Worm (Caenorhabditis elegans) whole organism, young adult: ENCODE data around the gene T23G5.2.
A peak's percentile ranks its signal among the peaks of the same experiment; 100 is the strongest.

ENCODE experiments used
- B0035.1 ChIP-seq: sonication (generic microtip); optimal IDR thresholded peaks from 2 replicates; lab custom pipeline; 2016; ENCODE audit warnings: missing genetic modification characterization, mild to moderate bottlenecking, missing compliant biosample characterization, missing genotype, missing genetic modification reagents
- B0261.1 ChIP-seq: sonication (generic microtip); optimal IDR thresholded peaks from 2 replicates; lab custom pipeline; 2016; ENCODE audit warnings: mild to moderate bottlenecking, missing genetic modification characterization, moderate library complexity, missing compliant biosample characterization
- B0336.3 ChIP-seq: fragments of 200-800 bp; sonication (Bioruptor generic); IDR thresholded peaks from 2 replicates; pipeline ENCODE4 v1.3.6; 2022; ENCODE audit warnings: missing genetic modification characterization, missing compliant biosample characterization
- C17E4.6 ChIP-seq: fragments of 200-800 bp; sonication (Bioruptor generic); IDR thresholded peaks from 2 replicates; pipeline ENCODE4 v1.3.6; 2022; ENCODE audit warnings: missing genetic modification reagents, missing genetic modification characterization, missing compliant biosample characterization
- D2030.7 ChIP-seq: fragments of 200-800 bp; sonication (Bioruptor generic); IDR thresholded peaks from 2 replicates; pipeline ENCODE4 v1.3.6; 2022; ENCODE audit warnings: missing genetic modification reagents, missing genetic modification characterization, missing compliant biosample characterization
- F10E7.11 ChIP-seq: sonication (generic microtip); optimal IDR thresholded peaks from 2 replicates; lab custom pipeline; 2017; ENCODE audit warnings: mild to moderate bottlenecking, missing genetic modification characterization, moderate library complexity, missing compliant biosample characterization
- T07F8.4 ChIP-seq: sonication (generic microtip); optimal IDR thresholded peaks from 2 replicates; lab custom pipeline; 2016; ENCODE audit warnings: mild to moderate bottlenecking, missing genetic modification characterization, moderate library complexity, missing compliant biosample characterization
- Y53F4B.3 ChIP-seq: fragments of 200-800 bp; sonication (Bioruptor generic); IDR thresholded peaks from 2 replicates; pipeline ENCODE4 v1.3.6; 2022; ENCODE audit warnings: missing genetic modification reagents, missing genetic modification characterization, missing compliant biosample characterization
- Y79H2A.3 ChIP-seq: fragments of 200-800 bp; sonication (Bioruptor generic); conservative IDR thresholded peaks from 2 replicates; pipeline ENCODE4 v1.3.6; 2022; ENCODE audit warnings: missing genetic modification reagents, missing genetic modification characterization, missing compliant biosample characterization
- ZK185.1 ChIP-seq: sonication (generic microtip); optimal IDR thresholded peaks from 2 replicates; lab custom pipeline; 2016; ENCODE audit warnings: mild to moderate bottlenecking, missing genetic modification characterization, missing compliant biosample characterization; ENCODE audit not compliant: poor library complexity, severe bottlenecking
- aptf-3 ChIP-seq: fragments of 200-800 bp; sonication (Bioruptor generic); IDR thresholded peaks from 2 replicates; pipeline ENCODE4 v1.3.6; 2022; ENCODE audit warnings: missing genetic modification characterization, missing compliant biosample characterization
- attf-5 ChIP-seq: fragments of 200-800 bp; sonication (Bioruptor generic); optimal IDR thresholded peaks from 2 replicates; lab custom pipeline; 2018; ENCODE audit warnings: mild to moderate bottlenecking, missing genetic modification characterization, missing compliant biosample characterization
- cebp-1 ChIP-seq, 2 experiments: fragments of 200-800 bp in 1 of 2; sonication (Bioruptor generic) in 1 of 2; sonication (generic microtip) in 1 of 2; IDR thresholded peaks in 1 of 2; optimal IDR thresholded peaks in 1 of 2; 2 replicates each; pipeline versions ENCODE4 v1.3.6 to Lab custom; 2017 to 2022; ENCODE audit warnings: missing compliant biosample characterization in 2 of 2, missing genetic modification characterization in 2 of 2, mild to moderate bottlenecking in 1 of 2, missing genetic modification reagents in 1 of 2, moderate library complexity in 1 of 2
- cebp-2 ChIP-seq: fragments of 200-800 bp; sonication (Bioruptor generic); IDR thresholded peaks from 2 replicates; pipeline ENCODE4 v1.3.6; 2022; ENCODE audit warnings: missing genetic modification characterization, missing compliant biosample characterization
- ceh-27 ChIP-seq: fragments of 200-800 bp; sonication (Bioruptor generic); optimal IDR thresholded peaks from 2 replicates; lab custom pipeline; 2018; ENCODE audit warnings: mild to moderate bottlenecking, missing genetic modification characterization, moderate library complexity, missing compliant biosample characterization
- ceh-40 ChIP-seq: fragments of 200-800 bp; sonication (Bioruptor generic); IDR thresholded peaks from 2 replicates; pipeline ENCODE4 v1.3.6; 2022; ENCODE audit warnings: missing genetic modification characterization, missing compliant biosample characterization
- dox-1 ChIP-seq: fragments of 200-800 bp; sonication (Bioruptor generic); IDR thresholded peaks from 2 replicates; pipeline ENCODE4 v1.3.6; 2022; ENCODE audit warnings: missing genetic modification reagents, missing genetic modification characterization, missing compliant biosample characterization
- dpl-1 ChIP-seq: fragments of 150-350 bp; optimal IDR thresholded peaks from 2 replicates; lab custom pipeline; 2014; ENCODE audit warnings: missing biosample characterization, missing genetic modification reagents, missing genetic modification characterization
- efl-1 ChIP-seq: fragments of 150-350 bp; optimal IDR thresholded peaks from 2 replicates; lab custom pipeline; 2014; ENCODE audit warnings: missing biosample characterization, missing genetic modification reagents, missing genetic modification characterization
- fkh-3 ChIP-seq: sonication (generic microtip); optimal IDR thresholded peaks from 2 replicates; lab custom pipeline; 2016; ENCODE audit warnings: mild to moderate bottlenecking, missing genetic modification characterization, missing compliant biosample characterization
- gei-17 ChIP-seq: fragments of 200-800 bp; sonication (Bioruptor generic); optimal IDR thresholded peaks from 2 replicates; lab custom pipeline; 2018; ENCODE audit warnings: mild to moderate bottlenecking, missing genetic modification characterization, missing compliant biosample characterization
- hlh-26 ChIP-seq: fragments of 200-800 bp; sonication (Bioruptor generic); conservative IDR thresholded peaks from 2 replicates; pipeline ENCODE4 v1.3.6; 2022; ENCODE audit warnings: missing genetic modification reagents, missing genetic modification characterization, missing compliant biosample characterization
- hrde-1 ChIP-seq: sonication (generic microtip); optimal IDR thresholded peaks from 2 replicates; lab custom pipeline; 2016; ENCODE audit warnings: missing genetic modification characterization, mild to moderate bottlenecking, missing compliant biosample characterization, moderate library complexity, missing genotype, missing genetic modification reagents, borderline replicate concordance
- hsf-1 ChIP-seq: fragments of 200-800 bp; sonication (Bioruptor generic); IDR thresholded peaks from 2 replicates; pipeline ENCODE4 v1.3.6; 2022; ENCODE audit warnings: missing genetic modification reagents, missing genetic modification characterization, missing compliant biosample characterization
- let-607 ChIP-seq, 2 experiments: fragments of 200-800 bp in 1 of 2; sonication (Bioruptor generic) in 1 of 2; sonication (generic microtip) in 1 of 2; optimal IDR thresholded peaks; 2 replicates each; lab custom pipeline; 2016 to 2018; ENCODE audit warnings: mild to moderate bottlenecking in 2 of 2, missing compliant biosample characterization in 2 of 2, missing genetic modification characterization in 2 of 2, moderate library complexity in 2 of 2, missing genotype in 1 of 2
- lin-40 ChIP-seq: sonication (generic microtip); optimal IDR thresholded peaks from 2 replicates; lab custom pipeline; 2016; ENCODE audit warnings: missing genetic modification characterization, mild to moderate bottlenecking, missing compliant biosample characterization, missing genotype, missing genetic modification reagents
- lin-54 ChIP-seq: fragments of 200-800 bp; sonication (Bioruptor generic); optimal IDR thresholded peaks from 2 replicates; lab custom pipeline; 2018; ENCODE audit warnings: mild to moderate bottlenecking, missing genetic modification characterization, missing compliant biosample characterization
- lsl-1 ChIP-seq: fragments of 200-800 bp; sonication (Bioruptor generic); optimal IDR thresholded peaks from 2 replicates; lab custom pipeline; 2018; ENCODE audit warnings: mild to moderate bottlenecking, missing genetic modification characterization, moderate library complexity, missing compliant biosample characterization
- lsy-27 ChIP-seq: sonication (generic microtip); optimal IDR thresholded peaks from 2 replicates; lab custom pipeline; 2017; ENCODE audit warnings: missing genetic modification characterization, mild to moderate bottlenecking, missing compliant biosample characterization, antibody characterized with exemption, missing genotype, borderline replicate concordance; ENCODE audit not compliant: insufficient read depth
- madf-10 ChIP-seq: sonication (generic microtip); optimal IDR thresholded peaks from 2 replicates; lab custom pipeline; 2016; ENCODE audit warnings: mild to moderate bottlenecking, missing genetic modification characterization, missing compliant biosample characterization
- madf-3 ChIP-seq: fragments of 200-800 bp; sonication (Bioruptor generic); IDR thresholded peaks from 2 replicates; pipeline ENCODE4 v1.3.6; 2022; ENCODE audit warnings: missing genetic modification reagents, missing genetic modification characterization, missing compliant biosample characterization
- madf-6 ChIP-seq: fragments of 200-800 bp; sonication (Bioruptor generic); IDR thresholded peaks from 2 replicates; pipeline ENCODE4 v1.3.6; 2022; ENCODE audit warnings: missing genetic modification reagents, missing genetic modification characterization, missing compliant biosample characterization
- mcd-1 ChIP-seq: fragments of 200-800 bp; sonication (Bioruptor generic); IDR thresholded peaks from 2 replicates; pipeline ENCODE4 v1.3.6; 2022; ENCODE audit warnings: missing genetic modification reagents, missing genetic modification characterization, missing compliant biosample characterization
- mel-28 ChIP-seq: sonication (generic microtip); optimal IDR thresholded peaks from 2 replicates; lab custom pipeline; 2016; ENCODE audit warnings: borderline replicate concordance, mild to moderate bottlenecking, missing genetic modification characterization, missing compliant biosample characterization
- nhr-80 ChIP-seq: sonication (generic microtip); optimal IDR thresholded peaks from 2 replicates; lab custom pipeline; 2016; ENCODE audit warnings: missing genetic modification characterization, missing compliant biosample characterization
- nhr-90 ChIP-seq: sonication (generic microtip); optimal IDR thresholded peaks from 2 replicates; lab custom pipeline; 2016; ENCODE audit warnings: missing genotype, mild to moderate bottlenecking, missing genetic modification characterization, missing compliant biosample characterization
- pbrm-1 ChIP-seq: fragments of 200-800 bp; sonication (Bioruptor generic); IDR thresholded peaks from 2 replicates; pipeline ENCODE4 v1.3.6; 2022; ENCODE audit warnings: missing genetic modification reagents, missing genetic modification characterization, missing compliant biosample characterization
- repo-1 ChIP-seq: sonication (generic microtip); optimal IDR thresholded peaks from 2 replicates; lab custom pipeline; 2017; ENCODE audit warnings: mild to moderate bottlenecking, missing genetic modification characterization, missing compliant biosample characterization
- snpc-1.1 ChIP-seq: sonication (generic microtip); optimal IDR thresholded peaks from 2 replicates; lab custom pipeline; 2017; ENCODE audit warnings: missing genetic modification characterization, mild to moderate bottlenecking, missing compliant biosample characterization, antibody characterized with exemption, moderate library complexity, missing genotype, missing genetic modification reagents; ENCODE audit not compliant: insufficient read depth
- tbp1 ChIP-seq: fragments of 200-800 bp; sonication (Bioruptor generic); optimal IDR thresholded peaks from 2 replicates; lab custom pipeline; 2018; ENCODE audit warnings: mild to moderate bottlenecking, missing genetic modification characterization, missing compliant biosample characterization
- xnd-1 ChIP-seq: sonication (generic microtip); optimal IDR thresholded peaks from 2 replicates; lab custom pipeline; 2016; ENCODE audit warnings: missing genotype, missing genetic modification reagents, missing genetic modification characterization, missing compliant biosample characterization
- zim-3 ChIP-seq: sonication (generic microtip); optimal IDR thresholded peaks from 2 replicates; lab custom pipeline; 2017; ENCODE audit warnings: mild to moderate bottlenecking, missing genetic modification characterization, moderate library complexity, missing compliant biosample characterization
- ztf-18 ChIP-seq: sonication (generic microtip); optimal IDR thresholded peaks from 2 replicates; lab custom pipeline; 2016; ENCODE audit warnings: missing genotype, mild to moderate bottlenecking, missing genetic modification characterization, missing compliant biosample characterization

T23G5.2 gene

ce11 chrIII:9228190-9228589, 7.9 kb downstream of the T23G5.2 start:
- TF ChIP-seq lin-54 (peak; percentile 38), attf-5 (GFP tag; lab: Kevin White, UChicago) (peak; percentile 1), mel-28 (tag; lab: Kevin White, UChicago) (no peak), pbrm-1 (GFP tag; lab: Robert Waterston, UW) (0 out of 2 replicates have a peak, but pooled peaks have one; percentile 7), let-607 (tag; optimal IDR thresholded peaks at IDR 0.05; lab: Kevin White, UChicago) (no peak), madf-6 (GFP tag; lab: Robert Waterston, UW) (peak; percentile 34; the same call in 1 of the 2 replicates), D2030.7 (0 out of 2 replicates have a peak, but pooled peaks have one; percentile 30), dox-1 (GFP tag; lab: Robert Waterston, UW) (0 out of 2 replicates have a peak, but pooled peaks have one; percentile 3), mcd-1 (GFP tag; lab: Robert Waterston, UW) (peak; percentile 79), nhr-90 (tag; lab: Kevin White, UChicago) (no peak), gei-17 (GFP tag; lab: Kevin White, UChicago) (no peak), B0336.3 (GFP tag; lab: Robert Waterston, UW) (peak; percentile 35; the same call in 1 of the 2 replicates), Y79H2A.3 (GFP tag; lab: Robert Waterston, UW) (no peak), fkh-3 (tag; lab: Kevin White, UChicago) (no peak), hlh-26 (GFP tag; lab: Robert Waterston, UW) (no peak), zim-3 (tag; lab: Kevin White, UChicago) (no peak), dpl-1 (GFP tag; lab: Kevin White, UChicago) (peak; percentile 57), snpc-1.1 (tag; lab: Kevin White, UChicago) (no peak), cebp-1 (GFP tag; IDR thresholded peaks at IDR 0.05; lab: Robert Waterston, UW) (no peak), cebp-1 (tag; optimal IDR thresholded peaks at IDR 0.05; lab: Kevin White, UChicago) (no peak), efl-1 (GFP tag; lab: Kevin White, UChicago) (peak; percentile 84), nhr-80 (tag; lab: Kevin White, UChicago) (peak; percentile 20), ceh-27 (GFP tag; lab: Kevin White, UChicago) (no peak), ZK185.1 (tag; lab: Kevin White, UChicago) (peak; percentile 22), madf-10 (tag; lab: Kevin White, UChicago) (no peak), C17E4.6 (GFP tag; lab: Robert Waterston, UW) (no peak)

- TF ChIP-seq xnd-1 (peak; percentile 31), B0261.1 (tag; lab: Kevin White, UChicago) (no peak), Y53F4B.3 (GFP tag; lab: Robert Waterston, UW) (no peak), hsf-1 (GFP tag; lab: Robert Waterston, UW) (peak; percentile 50; the same call in 1 of the 2 replicates), lin-40 (tag; lab: Kevin White, UChicago) (no peak), hrde-1 (tag; lab: Kevin White, UChicago) (peak; percentile 75), aptf-3 (GFP tag; lab: Robert Waterston, UW) (no peak), madf-3 (0 out of 2 replicates have a peak, but pooled peaks have one; percentile 26)
These were observed 11.1 kb downstream of the T23G5.2 start for ce11 chrIII:9224986-9225385.

ce11 chrIII:9215367-9215766, 20.8 kb downstream of the T23G5.2 start, which contains the start of gene npr-29:
Gene npr-29, minus strand, starts transcription at chrIII:9215467.
- TF ChIP-seq tbp1 (GFP tag; lab: Kevin White, UChicago) (no peak), mel-28 (tag; lab: Kevin White, UChicago) (no peak), repo-1 (tag; lab: Kevin White, UChicago) (no peak), F10E7.11 (tag; lab: Kevin White, UChicago) (no peak), ztf-18 (no peak), ceh-40 (no peak), lsy-27 (no peak), T07F8.4 (tag; lab: Kevin White, UChicago) (no peak), cebp-2 (GFP tag; lab: Robert Waterston, UW) (no peak), hsf-1 (GFP tag; lab: Robert Waterston, UW) (no peak), lsl-1 (GFP tag; lab: Kevin White, UChicago) (no peak), B0035.1 (tag; lab: Kevin White, UChicago) (no peak)
- TF ChIP-seq, all 124 proteins: peak for 0
